Worm (Caenorhabditis elegans): ENCODE measurements around the gene mrpl-50.

mrpl-50 gene

ce11 chrII:8938907-8939622, 9.4 kb downstream of the mrpl-50 start (continued):
- TF ChIP-seq zfp-2 (tag; optimal IDR thresholded peaks at IDR 0.05) (no peak), lsy-2 (tag; optimal IDR thresholded peaks at IDR 0.05) (no peak), pha-4 (GFP tag; IDR thresholded peaks at IDR 0.05) (no peak), pha-4 (tag; optimal IDR thresholded peaks at IDR 0.05) (no peak), nhr-76 (tag; optimal IDR thresholded peaks at IDR 0.05) (no peak), nhr-6 (tag; optimal IDR thresholded peaks at IDR 0.05) (no peak), php-3 (GFP tag; IDR thresholded peaks at IDR 0.05) (no peak), lin-1 (GFP tag; IDR thresholded peaks at IDR 0.05) (no peak), ceh-32 (tag; optimal IDR thresholded peaks at IDR 0.05; ENCODE audit: poor library complexity) (no peak), nhr-77 (tag; optimal IDR thresholded peaks at IDR 0.05) (no peak), lin-38 (GFP tag; IDR thresholded peaks at IDR 0.05) (peak; percentile 30), nhr-42 (GFP tag; IDR thresholded peaks at IDR 0.05) (no peak), zip-2 (tag; optimal IDR thresholded peaks at IDR 0.05) (no peak), aha-1 (tag) (peak; percentile 91), unc-130 (GFP tag; optimal IDR thresholded peaks at IDR 0.05) (no peak), hif-1 (tag; optimal IDR thresholded peaks at IDR 0.05) (no peak), gei-8 (GFP tag; optimal IDR thresholded peaks at IDR 0.05) (no peak), ZK337.2 (GFP tag; IDR thresholded peaks at IDR 0.05) (no peak), ceh-62 (tag; optimal IDR thresholded peaks at IDR 0.05) (no peak), spr-1 (tag; optimal IDR thresholded peaks at IDR 0.05) (no peak), F10B5.3 (tag; optimal IDR thresholded peaks at IDR 0.05) (no peak), unc-39 (tag; optimal IDR thresholded peaks at IDR 0.05) (no peak), snpc-1.2 (GFP tag; IDR thresholded peaks at IDR 0.05) (peak; percentile 18; the same call in 1 of the 2 replicates), arid-1 (GFP tag; conservative IDR thresholded peaks at IDR 0.05) (0 out of 2 replicates have a peak, but pooled peaks have one; percentile 30), fkh-10 (GFP tag; optimal IDR thresholded peaks at IDR 0.05) (no peak), Y75B8A.6 (GFP tag; IDR thresholded peaks at IDR 0.05) (no peak), zfp-3 (GFP tag; conservative IDR thresholded peaks at IDR 0.05) (no peak), ceh-20 (GFP tag; IDR thresholded peaks at IDR 0.05) (no peak), dmd-9 (GFP tag; IDR thresholded peaks at IDR 0.05) (no peak), egl-27 (tag; optimal IDR thresholded peaks at IDR 0.05) (no peak), lin-29 (GFP tag; IDR thresholded peaks at IDR 0.05) (no peak), D1046.2 (GFP tag; IDR thresholded peaks at IDR 0.05) (no peak)

- TF ChIP-seq ama-1 (optimal IDR thresholded peaks at IDR 0.05): no peak
- TF ChIP-seq daf-16 (GFP tag; optimal IDR thresholded peaks at IDR 0.05): no peak
- peak; percentile 71 for TF ChIP-seq daf-16 (tag; optimal IDR thresholded peaks at IDR 0.05)
- TF ChIP-seq nhr-6 (tag; optimal IDR thresholded peaks at IDR 0.05): peak; percentile 18
- TF ChIP-seq T20F7.1 (GFP tag; optimal IDR thresholded peaks at IDR 0.05): no peak
- TF ChIP-seq dpl-1 (GFP tag; optimal IDR thresholded peaks at IDR 0.05): peak; percentile 79
- peak; percentile 58 for TF ChIP-seq lin-38 (GFP tag; IDR thresholded peaks at IDR 0.05)
- peak in 1 of 2 experiments; percentile 39 for TF ChIP-seq lsy-2 (tag; optimal IDR thresholded peaks at IDR 0.05)
- TF ChIP-seq Y105C5A.15 (GFP tag; IDR thresholded peaks at IDR 0.05): no peak
- TF ChIP-seq attf-4 (tag; optimal IDR thresholded peaks at IDR 0.05): no peak
- no peak for TF ChIP-seq hmg-1.1 (GFP tag; IDR thresholded peaks at IDR 0.05)
Measured at ce11 chrII:8940362-8940940, 10.8 kb downstream of the mrpl-50 start, which contains the start of the genes set-17 and T21B10.4. TSS of gene set-17 (minus strand) at chrII:8940488. TSS of gene T21B10.4 (plus strand) at chrII:8940894.

Measured in whole organism, L4 larva.